Worm (Caenorhabditis elegans) whole organism, midembryonic: ENCODE results near the gene srx-98.

Experiments used
- T22C8.4 ChIP-seq: fragments of 200-800 bp; sonication (Bioruptor generic); IDR thresholded peaks from 2 replicates; pipeline ENCODE4 v1.3.6; 2022; ENCODE audit warnings: missing genetic modification characterization, missing compliant biosample characterization
- cog-1 ChIP-seq: sonication (generic microtip); optimal IDR thresholded peaks from 2 replicates; lab custom pipeline; 2016; ENCODE audit warnings: missing genetic modification characterization, missing compliant biosample characterization
- flt-1 ChIP-seq: fragments of 200-800 bp; sonication (Bioruptor generic); IDR thresholded peaks from 2 replicates; pipeline ENCODE4 v1.3.6; 2022; ENCODE audit warnings: missing genetic modification characterization, missing compliant biosample characterization
- klf-2 ChIP-seq: fragments of 200-800 bp; sonication (Bioruptor generic); conservative IDR thresholded peaks from 2 replicates; pipeline ENCODE4 v1.3.6; 2022; ENCODE audit warnings: missing genetic modification reagents, missing genetic modification characterization, missing compliant biosample characterization
- med-1 ChIP-seq: sonication (generic microtip); optimal IDR thresholded peaks from 2 replicates; lab custom pipeline; 2017; ENCODE audit warnings: missing genetic modification characterization, mild to moderate bottlenecking, missing compliant biosample characterization, antibody characterized with exemption, missing genetic modification reagents; ENCODE audit not compliant: insufficient read depth
- ref-1 ChIP-seq: fragments of 200-800 bp; sonication (Bioruptor generic); conservative IDR thresholded peaks from 2 replicates; pipeline ENCODE4 v1.3.6; 2022; ENCODE audit warnings: missing genetic modification reagents, missing genetic modification characterization, missing compliant biosample characterization
- tab-1 ChIP-seq: fragments of 200-800 bp; sonication (Bioruptor generic); IDR thresholded peaks from 2 replicates; pipeline ENCODE4 v1.3.6; 2022; ENCODE audit warnings: missing genetic modification characterization, missing compliant biosample characterization
- ztf-23 ChIP-seq: fragments of 200-800 bp; sonication (Bioruptor generic); IDR thresholded peaks from 2 replicates; pipeline ENCODE4 v1.3.6; 2022; ENCODE audit warnings: missing genetic modification reagents, missing genetic modification characterization, missing compliant biosample characterization
- ztf-29 ChIP-seq: fragments of 200-800 bp; sonication (Bioruptor generic); IDR thresholded peaks from 2 replicates; pipeline ENCODE4 v1.3.6; 2022; ENCODE audit warnings: missing genetic modification reagents, missing genetic modification characterization, missing compliant biosample characterization

The srx-98 gene

DNA sequence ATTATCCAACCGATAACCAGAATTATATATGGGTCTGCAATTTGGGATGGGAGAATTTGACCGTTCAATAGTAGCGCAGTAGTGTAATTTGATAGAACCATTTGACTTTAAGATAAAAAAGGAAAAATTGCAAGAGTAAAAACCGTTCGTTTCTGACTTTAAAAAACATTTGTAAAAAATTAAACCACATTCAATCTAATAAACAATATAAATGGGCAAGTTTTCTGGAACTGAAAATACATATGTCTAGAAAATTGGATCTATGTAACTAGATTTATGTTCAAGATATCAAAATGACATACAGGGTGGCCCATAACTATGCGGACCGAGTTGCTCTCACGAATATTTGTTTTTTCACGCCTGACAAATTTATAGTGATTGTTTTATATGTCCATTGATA lies 23.8 kb upstream of the srx-98 start, which contains the start of gene srx-102:
srx-102 (minus strand) TSS at position 101 of the 400 bp plus-strand sequence.
- TF ChIP-seq T22C8.4 (no peak), tab-1 (GFP tag; lab: Robert Waterston, UW) (no peak), ref-1 (no peak), flt-1 (GFP tag; lab: Robert Waterston, UW) (no peak), klf-2 (GFP tag; lab: Robert Waterston, UW) (no peak), ztf-29 (GFP tag; lab: Robert Waterston, UW) (no peak), cog-1 (no peak), ztf-23 (GFP tag; lab: Robert Waterston, UW) (no peak)

DNA sequence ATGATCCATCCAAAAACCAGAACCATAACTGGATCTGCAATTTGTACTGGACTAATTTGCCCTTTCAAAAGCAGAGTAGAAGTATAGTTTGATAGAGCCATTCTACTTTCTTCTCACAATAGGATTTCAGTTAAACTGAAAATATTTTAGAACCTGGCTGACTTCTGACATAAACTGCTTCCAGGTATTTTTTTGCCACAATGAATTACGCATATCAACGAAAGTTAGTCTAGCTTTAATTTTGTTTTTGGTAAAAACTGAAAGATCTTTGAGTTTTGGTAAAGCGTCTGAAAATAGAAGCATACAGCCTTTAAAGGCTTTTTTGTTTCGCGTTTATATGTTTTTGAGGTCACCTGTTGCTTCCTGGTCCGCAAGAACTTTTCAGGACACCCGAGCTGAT lies 19.8 kb upstream of the srx-98 start, which contains the start of gene srx-101:
srx-101 (minus strand) TSS at position 101 of the 400 bp plus-strand sequence.
- TF ChIP-seq klf-2 (GFP tag; lab: Robert Waterston, UW): no peak
- no peak for TF ChIP-seq T22C8.4
- no peak for TF ChIP-seq ref-1
- TF ChIP-seq ztf-23 (GFP tag; lab: Robert Waterston, UW): no peak
- TF ChIP-seq flt-1 (GFP tag; lab: Robert Waterston, UW): no peak
- TF ChIP-seq ztf-29 (GFP tag; lab: Robert Waterston, UW): no peak
- TF ChIP-seq med-1: no peak

DNA sequence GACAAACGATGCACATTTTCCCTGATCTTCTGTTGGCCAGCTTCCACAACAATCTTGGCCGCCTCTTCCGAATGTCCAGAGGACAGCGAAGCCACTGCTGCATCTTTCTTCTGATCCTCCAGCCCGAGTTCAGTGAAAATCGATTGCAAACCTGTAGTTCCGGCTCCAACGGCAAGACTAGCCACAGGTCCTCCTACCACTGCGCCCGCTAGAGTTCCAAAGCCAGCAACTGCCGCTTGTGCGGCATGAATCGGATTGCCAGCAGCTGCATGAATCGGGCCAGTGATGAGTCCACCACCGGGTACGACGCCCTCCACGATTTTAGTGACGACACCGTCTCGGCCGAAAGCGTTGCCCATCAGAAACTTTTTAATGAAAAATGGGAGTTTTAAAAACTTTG lies 17.5 kb upstream of the srx-98 start, which contains the start of gene ifas-1:
ifas-1 (minus strand) TSS at position 387 of the 400 bp plus-strand sequence.
- no peak for TF ChIP-seq T22C8.4
- no peak for TF ChIP-seq flt-1 (GFP tag; lab: Robert Waterston, UW)
- TF ChIP-seq cog-1: no peak
- no peak for TF ChIP-seq ztf-23 (GFP tag; lab: Robert Waterston, UW)
- TF ChIP-seq med-1: no peak
- no peak for TF ChIP-seq tab-1 (GFP tag; lab: Robert Waterston, UW)
- no peak for TF ChIP-seq ref-1
- no peak for TF ChIP-seq ztf-29 (GFP tag; lab: Robert Waterston, UW)
- no peak for TF ChIP-seq klf-2 (GFP tag; lab: Robert Waterston, UW)

DNA sequence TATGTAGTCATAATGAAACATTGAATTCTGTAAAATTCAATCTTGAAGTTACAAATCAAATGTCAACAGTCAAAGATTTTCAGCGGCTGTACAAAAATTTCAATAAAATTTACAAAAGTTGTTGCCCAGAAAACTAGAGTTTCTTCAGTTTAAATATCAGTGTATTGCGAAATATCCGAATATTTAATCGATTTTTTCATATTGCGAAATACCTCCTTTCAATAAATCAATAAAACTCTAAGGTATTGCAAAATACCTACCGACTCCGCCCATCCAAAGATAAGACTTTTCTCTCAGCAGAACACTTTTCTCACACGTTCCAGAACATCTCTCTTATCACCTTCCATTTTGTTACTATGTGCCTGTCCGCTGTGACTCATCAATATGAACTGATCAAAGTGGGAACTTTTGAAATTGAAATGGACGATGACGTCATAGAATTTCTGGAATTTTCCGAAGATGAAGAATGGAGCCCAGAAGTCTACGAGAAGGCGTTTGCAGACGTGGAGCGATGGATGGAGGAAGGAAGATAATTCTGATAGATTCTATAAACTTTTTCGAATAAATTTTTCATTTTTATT lies 13.7 kb upstream of the srx-98 start:
- TF ChIP-seq ref-1 (no peak), ztf-29 (GFP tag; lab: Robert Waterston, UW) (no peak), tab-1 (GFP tag; lab: Robert Waterston, UW) (no peak), med-1 (no peak), flt-1 (GFP tag; lab: Robert Waterston, UW) (no peak), ztf-23 (GFP tag; lab: Robert Waterston, UW) (no peak), T22C8.4 (no peak), cog-1 (no peak), klf-2 (GFP tag; lab: Robert Waterston, UW) (no peak)

DNA sequence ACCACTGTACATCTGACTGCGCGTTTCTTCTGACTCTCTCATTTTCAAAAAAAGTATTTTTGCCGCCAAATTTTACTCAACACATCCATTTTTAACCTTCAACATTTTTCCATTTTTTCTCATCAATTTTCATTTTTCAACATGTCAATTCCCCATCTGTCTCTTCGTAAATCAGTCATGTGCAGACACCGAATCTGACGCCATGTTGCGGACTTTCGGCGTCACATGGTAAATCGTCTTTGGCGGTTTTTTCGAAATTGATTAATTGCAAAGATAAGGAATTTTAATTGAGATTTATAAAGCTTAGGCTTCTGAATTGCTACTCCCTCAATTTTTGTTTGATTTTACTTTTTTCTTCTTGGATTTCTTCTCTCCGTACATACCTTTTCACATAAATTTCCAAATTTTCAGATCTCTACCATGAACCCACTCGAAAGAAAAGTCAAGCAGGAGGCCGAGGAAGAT lies 11.9 kb upstream of the srx-98 start, which contains the start of gene F19B10.1:
F19B10.1 (plus strand) TSS at position 415 of the 465 bp plus-strand sequence.
- TF ChIP-seq klf-2 (GFP tag; lab: Robert Waterston, UW): no peak
- TF ChIP-seq T22C8.4: no peak
- no peak for TF ChIP-seq flt-1 (GFP tag; lab: Robert Waterston, UW)
- no peak for TF ChIP-seq ref-1
- TF ChIP-seq cog-1: no peak
- no peak for TF ChIP-seq ztf-23 (GFP tag; lab: Robert Waterston, UW)
- no peak for TF ChIP-seq tab-1 (GFP tag; lab: Robert Waterston, UW)
- TF ChIP-seq ztf-29 (GFP tag; lab: Robert Waterston, UW): no peak
- no peak for TF ChIP-seq med-1

DNA sequence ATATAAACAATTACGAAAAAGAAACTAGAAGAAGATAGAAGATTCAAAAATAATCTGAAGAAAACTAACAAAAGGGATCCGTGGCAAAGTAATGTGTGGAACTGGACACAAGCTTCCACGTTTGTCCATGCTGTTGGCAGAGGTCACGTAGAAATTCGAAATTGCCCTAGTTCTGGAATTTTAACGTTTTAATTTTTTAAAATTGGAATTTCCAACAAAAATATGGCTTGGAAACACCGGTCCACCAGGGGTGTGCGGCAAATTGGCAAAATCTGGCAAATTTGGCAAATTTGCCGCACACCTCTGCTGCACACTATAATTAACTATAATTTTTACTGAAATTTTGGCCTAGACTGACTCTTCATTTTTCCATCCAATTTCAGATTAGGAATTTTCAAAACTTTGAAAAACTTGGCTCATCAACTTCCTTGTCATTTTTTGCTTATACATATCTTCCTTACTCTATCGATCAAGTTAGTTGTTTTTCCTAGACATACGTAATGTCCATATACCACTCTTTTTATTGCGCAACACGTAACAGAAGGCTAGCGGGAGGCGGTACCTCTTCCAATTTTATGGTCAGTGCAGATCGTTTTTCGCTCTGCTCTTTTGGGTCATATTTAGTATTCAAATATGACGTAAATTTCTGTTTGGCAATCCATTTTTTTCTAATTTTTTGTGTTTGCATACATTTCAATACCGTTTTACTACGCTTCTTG lies 10.7 kb upstream of the srx-98 start, which contains the start of gene F19B10.10:
F19B10.10 (minus strand) TSS at position 51 of the 719 bp plus-strand sequence.
- no peak for TF ChIP-seq T22C8.4

DNA sequence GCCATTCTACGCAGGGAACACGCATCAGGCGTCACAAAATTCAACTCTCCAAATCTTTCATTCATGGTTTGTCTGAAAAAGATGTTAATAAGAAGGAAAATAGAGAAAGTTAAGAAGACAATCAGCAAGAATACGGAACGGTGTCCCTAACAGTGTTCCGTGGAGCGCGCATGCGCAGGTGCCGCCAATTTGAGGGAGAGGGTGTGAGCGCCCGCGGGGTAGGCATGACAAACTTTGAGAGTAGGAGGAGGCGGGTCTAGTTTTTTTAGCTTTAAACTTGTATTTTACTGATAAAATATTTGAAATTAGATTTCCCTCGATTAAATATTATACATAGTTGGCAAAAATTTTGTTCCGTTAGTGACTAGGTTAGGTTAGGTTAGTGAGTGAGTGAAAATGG lies 9.5 kb upstream of the srx-98 start:
- no peak for TF ChIP-seq flt-1 (GFP tag; lab: Robert Waterston, UW)

DNA sequence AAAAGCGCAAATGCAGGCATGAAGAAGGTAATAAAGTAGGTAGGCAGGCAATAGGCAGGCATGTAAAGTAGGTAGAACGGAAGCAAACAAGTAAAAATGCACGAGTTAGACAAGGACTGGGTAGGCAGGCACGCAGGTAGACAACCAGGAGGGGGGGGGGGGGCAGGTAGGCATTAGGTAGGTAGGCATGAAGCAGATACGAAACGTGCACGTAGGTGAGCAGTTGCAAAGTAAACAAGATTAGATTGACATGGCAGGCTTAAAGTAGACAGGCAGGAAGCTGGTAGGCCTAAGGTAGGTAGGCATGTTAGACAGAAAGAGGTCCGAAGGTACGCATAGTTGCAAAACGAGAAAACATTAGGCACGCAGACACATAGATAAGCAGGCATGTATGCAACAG lies 8.1 kb upstream of the srx-98 start:
- TF ChIP-seq tab-1 (GFP tag; lab: Robert Waterston, UW) (no peak), flt-1 (GFP tag; lab: Robert Waterston, UW) (no peak), T22C8.4 (no peak), ref-1 (no peak), med-1 (no peak), ztf-23 (GFP tag; lab: Robert Waterston, UW) (no peak), klf-2 (GFP tag; lab: Robert Waterston, UW) (no peak)

DNA sequence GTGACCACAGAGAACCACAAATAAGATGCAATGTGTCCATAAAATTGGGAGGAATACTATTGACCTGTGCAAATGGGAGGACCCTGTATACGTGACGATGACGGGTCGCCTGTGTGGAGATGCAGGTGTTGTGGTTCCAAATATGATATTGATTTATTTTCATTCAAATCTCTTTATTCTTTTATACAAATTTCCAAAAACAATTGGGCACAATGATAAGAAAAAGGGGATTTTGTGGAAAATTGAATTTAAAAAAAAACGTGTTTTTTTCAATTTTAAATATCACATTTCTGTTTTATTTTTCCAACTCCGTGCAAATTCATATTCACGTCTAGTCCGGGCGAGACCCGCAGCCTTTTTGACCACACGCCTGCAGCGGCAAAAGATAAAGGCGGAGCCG lies 4.3 kb upstream of the srx-98 start, which contains the start of gene F19B10.2:
F19B10.2 (plus strand) TSS at position 301 of the 400 bp plus-strand sequence.
- TF ChIP-seq klf-2 (GFP tag; lab: Robert Waterston, UW) (no peak), med-1 (no peak)

DNA sequence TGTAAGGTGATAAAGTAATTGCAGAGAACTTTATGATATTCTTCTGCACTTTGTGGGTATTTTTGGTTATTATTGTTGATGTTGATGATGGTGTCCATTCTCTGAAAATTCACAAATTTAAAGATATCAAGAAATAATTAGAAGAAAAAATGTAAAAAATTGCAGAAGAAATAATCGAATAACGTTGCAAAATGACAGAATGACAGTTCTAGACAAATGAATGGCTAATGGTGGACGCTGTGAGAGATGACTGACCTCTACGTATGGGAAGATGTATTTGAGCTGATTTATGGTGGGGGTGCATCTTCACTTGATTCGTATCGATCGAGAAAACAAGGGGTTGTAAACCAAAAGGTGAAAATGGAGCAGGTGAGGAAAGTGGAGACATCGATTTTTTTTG lies 2.6 kb upstream of the srx-98 start, which contains the start of gene sea-1:
sea-1 (minus strand) TSS at position 101 of the 400 bp plus-strand sequence.
- TF ChIP-seq cog-1: no peak
- TF ChIP-seq med-1: no peak
- no peak for TF ChIP-seq ztf-29 (GFP tag; lab: Robert Waterston, UW)
- no peak for TF ChIP-seq klf-2 (GFP tag; lab: Robert Waterston, UW)
- TF ChIP-seq flt-1 (GFP tag; lab: Robert Waterston, UW): no peak
- TF ChIP-seq ztf-23 (GFP tag; lab: Robert Waterston, UW): no peak
- TF ChIP-seq ref-1: no peak
- no peak for TF ChIP-seq T22C8.4
- no peak for TF ChIP-seq tab-1 (GFP tag; lab: Robert Waterston, UW)
